Worm (Caenorhabditis elegans): ENCODE measurements around the gene T19C3.5.

T19C3.5 gene

ce11 chrIII:627838-628237 is at the start of gene T19C3.5:
TSS of gene T19C3.5 (minus strand) at chrIII:627938.
- TF ChIP-seq nhr-28 (tag; optimal IDR thresholded peaks at IDR 0.05) (no peak), daf-12 (tag; optimal IDR thresholded peaks at IDR 0.05) (no peak)

ce11 chrIII:675822-676221 is 48.1 kb upstream of the T19C3.5 start, which contains the start of gene grk-2:
TSS of gene grk-2 (plus strand) at chrIII:676122.
- no peak for TF ChIP-seq nhr-76 (tag; optimal IDR thresholded peaks at IDR 0.05)

ce11 chrIII:675413-675812 is 47.7 kb upstream of the T19C3.5 start:
- TF ChIP-seq mml-1 (tag; optimal IDR thresholded peaks at IDR 0.05): no peak
- TF ChIP-seq hmg-11 (tag; optimal IDR thresholded peaks at IDR 0.05): peak; percentile 39
- TF ChIP-seq mdl-1 (tag; optimal IDR thresholded peaks at IDR 0.05): no peak
- peak; percentile 82 for TF ChIP-seq fkh-10 (GFP tag; optimal IDR thresholded peaks at IDR 0.05)
- peak; percentile 40 for TF ChIP-seq nfya-1 (tag; optimal IDR thresholded peaks at IDR 0.05; ENCODE audit: insufficient read depth)

ce11 chrIII:670994-671393 is 43.3 kb upstream of the T19C3.5 start:
- peak; percentile 29 for TF ChIP-seq lsy-12 (tag; optimal IDR thresholded peaks at IDR 0.05)
- no peak for TF ChIP-seq nhr-43 (tag; optimal IDR thresholded peaks at IDR 0.05; ENCODE audit: poor library complexity, severe bottlenecking)
- TF ChIP-seq lin-15B (tag; optimal IDR thresholded peaks at IDR 0.05): peak; percentile 19
- peak; percentile 75 for TF ChIP-seq hmg-11 (tag; optimal IDR thresholded peaks at IDR 0.05)
- peak; percentile 24 for TF ChIP-seq ceh-28 (tag; optimal IDR thresholded peaks at IDR 0.05)
- peak; percentile 89 for TF ChIP-seq fkh-10 (GFP tag; optimal IDR thresholded peaks at IDR 0.05)
- peak; percentile 91 for TF ChIP-seq lin-39 (tag; optimal IDR thresholded peaks at IDR 0.05)
- TF ChIP-seq daf-12 (tag; optimal IDR thresholded peaks at IDR 0.05): no peak
- no peak for TF ChIP-seq jun-1 (tag; optimal IDR thresholded peaks at IDR 0.05)
- TF ChIP-seq aly-2 (tag; optimal IDR thresholded peaks at IDR 0.05): no peak
- no peak for TF ChIP-seq nhr-12 (tag; optimal IDR thresholded peaks at IDR 0.05)
- peak; percentile 85 for TF ChIP-seq nfya-1 (tag; optimal IDR thresholded peaks at IDR 0.05; ENCODE audit: insufficient read depth)
- no peak for TF ChIP-seq fkh-2 (tag; optimal IDR thresholded peaks at IDR 0.05)
- TF ChIP-seq tbx-2 (tag; optimal IDR thresholded peaks at IDR 0.05): peak; percentile 36
- TF ChIP-seq nhr-77 (tag; optimal IDR thresholded peaks at IDR 0.05): no peak
- no peak for TF ChIP-seq elt-2 (tag; optimal IDR thresholded peaks at IDR 0.05)

- no peak for TF ChIP-seq mdl-1 (tag; optimal IDR thresholded peaks at IDR 0.05)
- TF ChIP-seq lin-39 (tag; optimal IDR thresholded peaks at IDR 0.05): peak; percentile 93
- no peak for TF ChIP-seq mml-1 (tag; optimal IDR thresholded peaks at IDR 0.05)
- TF ChIP-seq nhr-43 (tag; optimal IDR thresholded peaks at IDR 0.05; ENCODE audit: poor library complexity, severe bottlenecking): no peak
- TF ChIP-seq fkh-10 (GFP tag; optimal IDR thresholded peaks at IDR 0.05): peak; percentile 73
- TF ChIP-seq aly-2 (tag; optimal IDR thresholded peaks at IDR 0.05): no peak
- no peak for TF ChIP-seq nhr-77 (tag; optimal IDR thresholded peaks at IDR 0.05)
- no peak for TF ChIP-seq zag-1 (tag; optimal IDR thresholded peaks at IDR 0.05)
- TF ChIP-seq snpc-4 (tag; optimal IDR thresholded peaks at IDR 0.05): peak; percentile 39
- TF ChIP-seq ZK546.5 (tag; optimal IDR thresholded peaks at IDR 0.05): no peak
- TF ChIP-seq ztf-11 (tag; optimal IDR thresholded peaks at IDR 0.05): no peak
- peak; percentile 22 for TF ChIP-seq egl-5 (tag; optimal IDR thresholded peaks at IDR 0.05)
- peak; percentile 50 for TF ChIP-seq unc-62 (GFP tag; optimal IDR thresholded peaks at IDR 0.05)
- TF ChIP-seq nfya-1 (tag; optimal IDR thresholded peaks at IDR 0.05; ENCODE audit: insufficient read depth): peak; percentile 78
- TF ChIP-seq nhr-237 (tag; optimal IDR thresholded peaks at IDR 0.05): no peak
- peak; percentile 39 for TF ChIP-seq tbx-2 (tag; optimal IDR thresholded peaks at IDR 0.05)
- peak; percentile 86 for TF ChIP-seq hmg-11 (tag; optimal IDR thresholded peaks at IDR 0.05)
- TF ChIP-seq lin-15B (tag; optimal IDR thresholded peaks at IDR 0.05): peak; percentile 21
Measured at ce11 chrIII:668303-668893, 40.7 kb upstream of the T19C3.5 start, which contains the start of gene W02B3.3. TSS of gene W02B3.3 (minus strand) at chrIII:668433.

- no peak for TF ChIP-seq unc-62 (GFP tag; optimal IDR thresholded peaks at IDR 0.05)
- TF ChIP-seq egl-5 (tag; optimal IDR thresholded peaks at IDR 0.05): no peak
- no peak for TF ChIP-seq ZK546.5 (tag; optimal IDR thresholded peaks at IDR 0.05)
- no peak for TF ChIP-seq fkh-2 (tag; optimal IDR thresholded peaks at IDR 0.05)
- no peak for TF ChIP-seq nhr-67 (tag; optimal IDR thresholded peaks at IDR 0.05)
- TF ChIP-seq pqm-1 (tag; optimal IDR thresholded peaks at IDR 0.05): no peak
- TF ChIP-seq nhr-237 (tag; optimal IDR thresholded peaks at IDR 0.05): no peak
- TF ChIP-seq unc-39 (tag; optimal IDR thresholded peaks at IDR 0.05): no peak
- TF ChIP-seq ceh-16 (tag; optimal IDR thresholded peaks at IDR 0.05): no peak
- no peak for TF ChIP-seq ama-1 (optimal IDR thresholded peaks at IDR 0.05)
- TF ChIP-seq nhr-28 (tag; optimal IDR thresholded peaks at IDR 0.05): no peak
Measured at ce11 chrIII:665173-665757, 37.5 kb upstream of the T19C3.5 start, which contains the start of gene C09F5.3. TSS of gene C09F5.3 (minus strand) at chrIII:665266.

Data from whole organism, L3 larva.